Fruit fly (Drosophila melanogaster) whole organism, embryonic: ENCODE results near the gene Tim9b.

Experiments
- CG12071 ChIP-seq: fragments of 200-800 bp; sonication (Bioruptor generic); optimal IDR thresholded peaks from 3 replicates; lab custom pipeline; 2018; ENCODE audit warnings: missing biosample characterization, mild to moderate bottlenecking, missing genetic modification characterization
- CG12219 ChIP-seq: fragments of 200-800 bp; sonication (Bioruptor generic); optimal IDR thresholded peaks from 3 replicates; lab custom pipeline; 2018; ENCODE audit warnings: missing biosample characterization, mild to moderate bottlenecking, missing genetic modification characterization
- CG30431 ChIP-seq: fragments of 200-800 bp; sonication (Bioruptor generic); optimal IDR thresholded peaks from 2 replicates; lab custom pipeline; 2017; ENCODE audit warnings: missing biosample characterization, missing genetic modification characterization
- CG6765 ChIP-seq: fragments of 200-800 bp; sonication (Bioruptor generic); optimal IDR thresholded peaks from 3 replicates; lab custom pipeline; 2017; ENCODE audit warnings: missing biosample characterization, mild to moderate bottlenecking, missing genetic modification characterization
- Nf-YC ChIP-seq: fragments of 200-800 bp; optimal IDR thresholded peaks from 3 replicates; lab custom pipeline; 2019; ENCODE audit warnings: missing biosample characterization, mild to moderate bottlenecking, missing genetic modification characterization, moderate library complexity
- Sry-β ChIP-seq: fragments of 200-800 bp; sonication (Bioruptor generic); optimal IDR thresholded peaks from 2 replicates; lab custom pipeline; 2018; ENCODE audit warnings: missing biosample characterization, mild to moderate bottlenecking, missing genetic modification characterization, moderate library complexity
- emc ChIP-seq: fragments of 200-800 bp; sonication (Bioruptor generic); optimal IDR thresholded peaks from 2 replicates; lab custom pipeline; 2016; ENCODE audit warnings: missing biosample characterization, missing genetic modification characterization
- gsb-n ChIP-seq: fragments of 200-800 bp; sonication (Bioruptor generic); optimal IDR thresholded peaks from 3 replicates; lab custom pipeline; 2018; ENCODE audit warnings: missing biosample characterization, mild to moderate bottlenecking, missing genetic modification characterization
- ind ChIP-seq: fragments of 200-800 bp; sonication (Bioruptor generic); optimal IDR thresholded peaks from 3 replicates; lab custom pipeline; 2016; ENCODE audit warnings: missing biosample characterization, missing genetic modification characterization
- lov ChIP-seq, 2 experiments: fragments of 200-800 bp in 1 of 2; fragments of >200 bp in 1 of 2; sonication (Bioruptor generic) in 1 of 2; IDR thresholded peaks in 1 of 2; optimal IDR thresholded peaks in 1 of 2; 2 replicates in 1 of 2; 3 replicates in 1 of 2; pipeline versions ENCODE4 v1.3.6 to Lab custom; 2017 to 2022; ENCODE audit warnings: missing biosample characterization in 1 of 2, missing genetic modification characterization in 1 of 2
- onecut ChIP-seq: fragments of 200-800 bp; sonication (Bioruptor generic); IDR thresholded peaks from 2 replicates; pipeline ENCODE4 v1.3.6; 2022; ENCODE audit warnings: missing biosample characterization, missing genetic modification characterization
- tin ChIP-seq: fragments of 200-800 bp; sonication (Bioruptor generic); optimal IDR thresholded peaks from 3 replicates; lab custom pipeline; 2016; ENCODE audit warnings: missing biosample characterization, missing genetic modification characterization

DNA sequence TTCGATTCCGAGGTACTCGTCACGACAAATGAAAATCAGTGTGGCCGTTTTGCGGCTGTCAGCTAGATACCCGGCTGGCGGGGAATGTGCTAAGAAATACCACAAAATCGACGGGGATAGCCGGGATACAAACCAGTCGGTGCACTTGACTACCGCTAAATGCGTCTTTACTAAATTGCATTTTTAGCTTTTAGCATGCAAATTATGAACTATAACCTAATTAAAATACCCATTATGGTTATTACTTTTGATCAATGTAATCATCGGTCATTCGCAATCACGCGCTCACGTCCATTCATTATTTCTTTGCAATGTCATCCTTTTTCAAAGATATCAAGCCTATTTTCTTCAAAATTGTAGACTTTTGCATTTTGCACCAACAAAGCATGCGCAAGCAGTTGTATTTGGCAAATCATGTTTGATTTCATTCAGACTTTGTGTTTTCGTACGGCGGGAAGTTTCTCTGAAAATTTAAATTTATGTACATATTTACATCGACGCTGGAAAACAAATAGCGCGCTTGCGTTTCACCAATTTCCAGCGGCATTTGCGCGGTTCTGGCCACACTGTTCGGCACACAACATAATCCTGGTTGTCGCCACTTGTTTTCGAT lies 20.1 kb upstream of the Tim9b start, which contains the start of gene Rcd-1:
- TF ChIP-seq tin (no peak), lov (optimal IDR thresholded peaks at IDR 0.05; lab: Kevin White, UChicago) (no peak), lov (GFP tag; IDR thresholded peaks at IDR 0.05; lab: Robert Waterston, UW) (no peak), CG30431 (GFP tag; lab: Kevin White, UChicago) (no peak), onecut (GFP tag; lab: Robert Waterston, UW) (no peak), Nf-YC (no peak), CG12219 (GFP tag; lab: Kevin White, UChicago) (no peak), ind (GFP tag; lab: Kevin White, UChicago) (no peak), gsb-n (tag; lab: Kevin White, UChicago) (no peak), CG12071 (GFP tag; lab: Kevin White, UChicago) (no peak), emc (GFP tag; lab: Kevin White, UChicago) (no peak), Sry-β (GFP tag; lab: Kevin White, UChicago) (no peak), CG6765 (GFP tag; lab: Kevin White, UChicago) (no peak)
